Worm (Caenorhabditis elegans) whole organism, L3 larva: ENCODE results near the gene F55C12.6.
"Not testable (repeated sequence)": the region's sequence is repeated elsewhere in the genome, so short reads cannot be mapped to it uniquely, and the experiment has no call there.

Experiments
- R02D3.7 ChIP-seq: fragments of 150-350 bp; optimal IDR thresholded peaks from 2 replicates; lab custom pipeline; 2014; ENCODE audit warnings: missing biosample characterization, missing genetic modification characterization
- ZK546.5 ChIP-seq: sonication (generic microtip); optimal IDR thresholded peaks from 2 replicates; lab custom pipeline; 2017; ENCODE audit warnings: missing biosample characterization, missing genetic modification characterization
- ama-1 ChIP-seq: fragments of 150-350 bp; optimal IDR thresholded peaks from 2 replicates; lab custom pipeline; 2018
- ceh-16 ChIP-seq: sonication (generic microtip); optimal IDR thresholded peaks from 2 replicates; lab custom pipeline; 2017; ENCODE audit warnings: missing biosample characterization, missing genetic modification characterization
- ceh-82 ChIP-seq: fragments of 150-350 bp; optimal IDR thresholded peaks from 2 replicates; lab custom pipeline; 2014; ENCODE audit warnings: missing biosample characterization, missing genetic modification characterization
- ceh-9 ChIP-seq: sonication (generic microtip); optimal IDR thresholded peaks from 2 replicates; lab custom pipeline; 2018; ENCODE audit warnings: missing biosample characterization, missing genetic modification characterization
- egl-5 ChIP-seq: fragments of 150-350 bp; optimal IDR thresholded peaks from 2 replicates; lab custom pipeline; 2017; ENCODE audit warnings: missing biosample characterization, missing genetic modification reagents, missing genetic modification characterization, inconsistent platforms
- elt-2 ChIP-seq: sonication (generic microtip); optimal IDR thresholded peaks from 2 replicates; lab custom pipeline; 2016; ENCODE audit warnings: missing genetic modification reagents, mild to moderate bottlenecking, missing genetic modification characterization, missing compliant biosample characterization
- fkh-2 ChIP-seq: fragments of 150-350 bp; optimal IDR thresholded peaks from 2 replicates; lab custom pipeline; 2014; ENCODE audit warnings: missing biosample characterization, missing genetic modification reagents, missing genetic modification characterization
- fos-1 ChIP-seq: fragments of 150-350 bp; optimal IDR thresholded peaks from 2 replicates; lab custom pipeline; 2014; ENCODE audit warnings: missing biosample characterization, missing genetic modification characterization
- jun-1 ChIP-seq: fragments of 150-350 bp; optimal IDR thresholded peaks from 2 replicates; lab custom pipeline; 2014; ENCODE audit warnings: missing biosample characterization, missing genetic modification reagents, missing genetic modification characterization
- lin-15B ChIP-seq: fragments of 150-350 bp; optimal IDR thresholded peaks from 2 replicates; lab custom pipeline; 2014; ENCODE audit warnings: missing biosample characterization, missing genetic modification characterization
- lin-39 ChIP-seq: fragments of 150-350 bp; optimal IDR thresholded peaks from 2 replicates; lab custom pipeline; 2018; ENCODE audit warnings: missing biosample characterization, missing genetic modification reagents, missing genetic modification characterization
- lsy-12 ChIP-seq: sonication (generic microtip); optimal IDR thresholded peaks from 2 replicates; lab custom pipeline; 2016; ENCODE audit warnings: mild to moderate bottlenecking, missing genetic modification characterization, missing compliant biosample characterization
- nfya-1 ChIP-seq: sonication (generic microtip); optimal IDR thresholded peaks from 2 replicates; lab custom pipeline; 2017; ENCODE audit warnings: missing genetic modification characterization, mild to moderate bottlenecking, missing compliant biosample characterization, antibody characterized with exemption, moderate library complexity; ENCODE audit not compliant: insufficient read depth
- nhr-23 ChIP-seq: fragments of 150-350 bp; optimal IDR thresholded peaks from 2 replicates; lab custom pipeline; 2014; ENCODE audit warnings: missing biosample characterization, missing genetic modification reagents, missing genetic modification characterization
- nhr-25 ChIP-seq: sonication (generic microtip); optimal IDR thresholded peaks from 2 replicates; lab custom pipeline; 2017; ENCODE audit warnings: missing biosample characterization, missing genetic modification characterization
- nhr-28 ChIP-seq: fragments of 150-350 bp; optimal IDR thresholded peaks from 2 replicates; lab custom pipeline; 2014; ENCODE audit warnings: missing biosample characterization, missing genetic modification characterization
- nhr-76 ChIP-seq: fragments of 150-350 bp; sonication (generic microtip); optimal IDR thresholded peaks from 5 replicates; lab custom pipeline; 2014; ENCODE audit warnings: missing biosample characterization, missing genetic modification characterization
- pha-4 ChIP-seq: fragments of 150-350 bp; optimal IDR thresholded peaks from 2 replicates; lab custom pipeline; 2014; ENCODE audit warnings: missing biosample characterization, missing genetic modification reagents, missing genetic modification characterization
- pqm-1 ChIP-seq: fragments of 150-350 bp; optimal IDR thresholded peaks from 2 replicates; lab custom pipeline; 2017; ENCODE audit warnings: missing biosample characterization, missing genetic modification characterization, inconsistent platforms
- sea-2 ChIP-seq: fragments of 150-350 bp; sonication (generic microtip); optimal IDR thresholded peaks from 4 replicates; lab custom pipeline; 2014; ENCODE audit warnings: missing biosample characterization, missing genetic modification reagents, missing genetic modification characterization
- skn-1 ChIP-seq: fragments of 150-350 bp; optimal IDR thresholded peaks from 2 replicates; lab custom pipeline; 2014; ENCODE audit warnings: missing biosample characterization, missing genetic modification characterization
- snpc-4 ChIP-seq: fragments of 150-350 bp; optimal IDR thresholded peaks from 2 replicates; lab custom pipeline; 2014; ENCODE audit warnings: missing biosample characterization, missing genetic modification characterization
- unc-39 ChIP-seq: sonication (generic microtip); optimal IDR thresholded peaks from 4 replicates; lab custom pipeline; 2017; ENCODE audit warnings: missing biosample characterization, missing genetic modification characterization
- unc-62 ChIP-seq: fragments of 150-350 bp; sonication (generic microtip); optimal IDR thresholded peaks from 4 replicates; lab custom pipeline; 2014; ENCODE audit warnings: missing biosample characterization, missing genetic modification reagents, missing genetic modification characterization
- ztf-11 ChIP-seq: fragments of 150-350 bp; optimal IDR thresholded peaks from 2 replicates; lab custom pipeline; 2014; ENCODE audit warnings: missing biosample characterization, missing genetic modification characterization
- ztf-4 ChIP-seq: fragments of 150-350 bp; optimal IDR thresholded peaks from 2 replicates; lab custom pipeline; 2014; ENCODE audit warnings: missing biosample characterization, missing genetic modification characterization

The F55C12.6 gene

DNA sequence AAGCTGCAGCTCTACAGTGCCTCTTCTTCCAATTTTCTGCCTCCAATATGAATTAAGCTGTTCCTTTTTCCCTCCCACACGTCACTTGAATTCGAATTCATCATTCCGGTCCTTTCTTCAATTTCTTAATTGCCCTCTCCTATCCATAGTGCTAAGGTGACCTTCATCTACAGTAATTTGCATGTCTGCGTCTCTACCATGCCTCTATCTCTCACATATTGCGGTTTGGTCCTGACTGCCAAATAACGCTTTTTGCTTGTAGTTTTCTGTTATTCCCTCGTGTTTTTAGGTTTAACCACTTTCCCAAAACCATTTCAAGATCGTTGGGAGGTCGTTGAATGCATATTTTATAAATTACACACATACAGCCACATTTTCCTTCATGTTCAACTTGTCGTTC lies 4.7 kb upstream of the F55C12.6 start:
- TF ChIP-seq nhr-23 (tag; lab: Kevin White, UChicago) (peak; percentile 19), nhr-25 (tag; lab: Kevin White, UChicago) (peak; percentile 90), ceh-16 (tag; lab: Kevin White, UChicago) (no peak), sea-2 (GFP tag; lab: Kevin White, UChicago) (no peak)

DNA sequence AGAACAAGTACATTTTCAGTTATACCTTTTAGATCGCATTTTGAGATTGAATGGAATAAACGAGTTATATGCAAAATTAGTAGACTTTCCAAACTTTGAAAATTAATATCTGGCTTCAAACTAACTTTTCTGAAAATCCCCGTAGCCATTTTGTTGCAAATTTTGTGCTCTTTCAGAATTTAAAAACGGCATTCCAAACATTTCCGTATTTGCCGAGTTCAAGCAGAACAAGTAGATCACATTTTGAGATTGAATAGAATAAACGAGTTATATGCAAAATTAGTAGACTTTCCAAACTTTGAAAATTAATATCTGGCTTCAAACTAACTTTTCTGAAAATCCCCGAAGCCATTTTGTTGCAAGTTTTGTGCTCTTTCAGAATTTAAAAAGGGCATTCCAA lies 558 bp upstream of the F55C12.6 start, which contains the start of gene F55C12.2:
TSS of gene F55C12.2 (plus strand) at position 301 of the 400 bp plus-strand sequence.
- TF ChIP-seq unc-62 (GFP tag; lab: Kevin White, UChicago); jun-1; nhr-25 (tag; lab: Kevin White, UChicago): not testable (repeated sequence)

DNA sequence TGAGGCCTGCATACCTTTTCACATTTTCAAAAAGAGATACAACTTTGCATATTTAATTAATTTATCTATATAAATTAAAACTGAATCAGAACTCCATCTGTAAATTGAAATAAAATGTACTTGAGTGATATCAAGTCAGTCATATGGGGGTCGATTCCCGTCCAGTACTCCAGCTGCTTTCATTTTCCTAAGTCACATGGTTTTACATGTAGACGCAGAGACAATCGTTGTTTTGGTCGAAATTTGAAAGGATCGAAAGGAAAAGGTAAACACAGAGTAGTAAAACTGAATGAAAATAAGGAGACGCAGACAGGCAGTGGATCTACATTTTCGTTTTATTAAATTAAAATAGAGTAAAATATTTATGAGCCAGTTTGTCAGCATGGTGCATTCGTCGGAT lies 1.8 kb downstream of the F55C12.6 start:
- TF ChIP-seq pha-4 (tag; lab: Kevin White, UChicago) (peak; percentile 88), nhr-23 (tag; lab: Kevin White, UChicago) (peak; percentile 34), jun-1 (no peak), unc-62 (GFP tag; lab: Kevin White, UChicago) (no peak), unc-39 (tag; lab: Kevin White, UChicago) (no peak), ztf-11 (no peak)

DNA sequence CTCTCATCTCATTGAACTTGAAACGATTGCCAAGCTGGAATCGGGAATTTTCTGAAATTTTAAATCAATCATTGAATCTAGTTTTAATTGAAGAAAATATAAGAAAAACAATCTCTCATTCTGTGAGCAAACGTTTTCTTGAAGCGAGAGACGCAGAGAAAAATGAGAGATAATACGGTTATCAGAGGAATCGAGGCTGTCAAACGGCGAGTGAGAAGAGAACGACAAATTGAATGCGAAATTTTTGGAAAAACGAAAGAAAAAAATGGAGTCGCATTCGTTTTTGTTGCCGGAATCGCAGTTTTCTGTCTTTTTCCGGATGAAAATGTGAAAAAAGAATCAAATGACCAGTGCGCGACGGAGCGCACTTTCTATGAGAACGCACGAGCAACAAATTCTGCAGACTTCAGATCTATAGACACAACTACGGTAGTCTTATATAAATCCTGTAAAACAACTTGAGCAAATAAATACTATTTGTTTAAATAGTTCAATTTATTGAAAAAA lies 2.3 kb downstream of the F55C12.6 start, which contains the start of gene tex-2:
TSS of gene tex-2 (minus strand) at position 51 of the 507 bp plus-strand sequence.
- TF ChIP-seq egl-5 (tag; lab: Kevin White, UChicago) (no peak), lin-15B (peak; percentile 47), ama-1 (lab: Kevin White, UChicago) (peak; percentile 40), R02D3.7 (tag; lab: Kevin White, UChicago) (no peak), pha-4 (tag; lab: Kevin White, UChicago) (peak; percentile 35), lin-39 (tag; lab: Kevin White, UChicago) (peak; percentile 46), nfya-1 (peak; percentile 28), ceh-9 (tag; lab: Kevin White, UChicago) (no peak), elt-2 (tag; lab: Kevin White, UChicago) (peak; percentile 93), fkh-2 (no peak), lsy-12 (tag; lab: Kevin White, UChicago) (no peak), snpc-4 (no peak), pqm-1 (tag; lab: Kevin White, UChicago) (peak; percentile 34), ZK546.5 (tag; lab: Kevin White, UChicago) (no peak)
- TF ChIP-seq, all 47 proteins: peak for 7

DNA sequence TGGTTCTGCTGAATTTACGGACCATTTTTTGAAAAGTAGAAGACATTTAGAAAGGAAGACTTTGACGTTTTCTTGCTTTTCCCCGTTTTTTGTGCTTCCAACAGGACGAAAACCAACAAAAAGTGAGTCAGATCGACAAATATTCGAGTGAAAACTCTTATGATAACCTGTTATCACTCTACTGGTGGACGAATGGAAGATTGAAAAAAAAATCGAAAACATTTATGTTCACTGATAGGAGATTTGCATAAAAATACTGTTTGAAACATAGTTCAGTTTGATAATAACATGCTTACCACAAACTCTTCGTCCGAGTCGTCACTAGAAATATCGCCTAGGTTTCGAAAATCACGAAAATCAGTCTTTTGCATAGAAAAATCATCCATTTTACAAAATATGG lies 3.5 kb downstream of the F55C12.6 start:
- TF ChIP-seq elt-2 (tag; lab: Kevin White, UChicago) (peak; percentile 75), ztf-4 (no peak)

DNA sequence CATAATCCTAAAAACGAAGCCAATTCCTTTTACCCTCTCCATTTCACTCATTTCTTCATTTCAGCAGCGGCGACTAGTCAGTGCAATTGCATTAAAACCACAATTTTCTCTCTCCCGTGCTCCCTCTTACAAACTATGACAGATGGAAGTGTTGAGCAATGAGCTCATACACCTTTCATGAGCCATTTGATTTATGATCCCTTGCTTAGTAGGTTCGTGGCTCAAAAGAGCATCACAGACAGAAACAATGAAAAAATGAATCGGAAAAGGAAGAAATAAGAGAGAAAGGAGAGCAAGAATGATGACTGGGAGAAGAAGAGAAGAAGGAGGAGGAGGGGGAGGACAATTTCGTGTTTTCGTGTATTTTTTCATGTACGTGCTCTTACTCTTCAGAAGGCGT lies 4.4 kb downstream of the F55C12.6 start:
- TF ChIP-seq skn-1 (tag; lab: Kevin White, UChicago) = no peak
- peak; percentile 13 for TF ChIP-seq nfya-1
- peak; percentile 74 for TF ChIP-seq lin-39 (tag; lab: Kevin White, UChicago)
- TF ChIP-seq snpc-4 = no peak
- TF ChIP-seq ama-1 (lab: Kevin White, UChicago) = no peak
- TF ChIP-seq egl-5 (tag; lab: Kevin White, UChicago) = peak; percentile 47
- TF ChIP-seq, all 47 proteins: peak for 3

DNA sequence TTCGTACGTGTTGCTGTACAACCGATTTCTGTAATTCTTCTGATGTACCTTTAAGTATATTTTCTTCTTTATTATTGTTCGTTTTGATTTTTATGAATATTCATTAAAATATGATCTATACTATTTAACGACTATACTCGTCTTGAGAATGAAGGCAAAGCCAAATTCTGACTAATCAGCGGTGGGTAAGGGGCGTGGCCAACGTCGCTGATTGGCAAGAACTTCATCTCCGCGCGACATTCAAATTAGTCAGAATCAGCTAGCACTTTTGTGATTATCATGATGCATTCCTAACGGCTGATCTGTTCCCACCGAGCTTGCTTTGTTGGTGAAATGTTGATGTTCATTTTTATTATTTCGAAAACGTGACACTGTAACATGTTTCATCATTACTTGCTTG lies 9.0 kb downstream of the F55C12.6 start:
- TF ChIP-seq ceh-82 (tag; lab: Kevin White, UChicago) (no peak), unc-39 (tag; lab: Kevin White, UChicago) (no peak), nhr-76 (tag; lab: Kevin White, UChicago) (no peak), fos-1 (no peak), nfya-1 (peak; percentile 89), snpc-4 (no peak), nhr-28 (no peak)
